Fruit fly (Drosophila melanogaster) whole organism, pupa: ENCODE measurements around the gene Ork1.

Experiments
- CG10348 ChIP-seq: fragments of 200-800 bp; sonication (Bioruptor generic); IDR thresholded peaks from 2 replicates; pipeline ENCODE4 v1.3.6; 2022; ENCODE audit warnings: missing biosample characterization, missing genetic modification characterization
- CG12605 ChIP-seq: fragments of 200-800 bp; sonication (Bioruptor generic); IDR thresholded peaks from 2 replicates; pipeline ENCODE4 v1.3.6; 2022; ENCODE audit warnings: missing biosample characterization, missing genetic modification characterization
- CG13204 ChIP-seq: fragments of 200-800 bp; sonication (Bioruptor generic); optimal IDR thresholded peaks from 2 replicates; lab custom pipeline; 2018; ENCODE audit warnings: missing biosample characterization, mild to moderate bottlenecking, missing genetic modification characterization, moderate library complexity
- CG14655 ChIP-seq: fragments of 200-800 bp; sonication (Bioruptor generic); optimal IDR thresholded peaks from 3 replicates; lab custom pipeline; 2017; ENCODE audit warnings: mild to moderate bottlenecking, missing biosample characterization, missing genetic modification reagents, missing genetic modification characterization
- CG15710 ChIP-seq: fragments of 200-800 bp; sonication (Bioruptor generic); optimal IDR thresholded peaks from 2 replicates; lab custom pipeline; 2018; ENCODE audit warnings: missing biosample characterization, mild to moderate bottlenecking, missing genetic modification characterization, moderate library complexity
- CG17806 ChIP-seq: fragments of 200-800 bp; sonication (Bioruptor generic); optimal IDR thresholded peaks from 2 replicates; lab custom pipeline; 2018; ENCODE audit warnings: missing biosample characterization, mild to moderate bottlenecking, missing genetic modification characterization, moderate library complexity
- CG32121 ChIP-seq: fragments of 200-800 bp; sonication (Bioruptor generic); IDR thresholded peaks from 2 replicates; pipeline ENCODE4 v1.3.6; 2022; ENCODE audit warnings: missing biosample characterization, missing genetic modification characterization
- CG34367 ChIP-seq: fragments of 200-800 bp; sonication (Bioruptor generic); optimal IDR thresholded peaks from 2 replicates; lab custom pipeline; 2018; ENCODE audit warnings: missing biosample characterization, mild to moderate bottlenecking, missing genetic modification characterization
- CG4496 ChIP-seq: fragments of 200-800 bp; sonication (Bioruptor generic); IDR thresholded peaks from 3 replicates; pipeline ENCODE4 v1.3.6; 2022; ENCODE audit warnings: missing biosample characterization, missing genetic modification characterization
- CG8159 ChIP-seq: fragments of 200-800 bp; sonication (Bioruptor generic); optimal IDR thresholded peaks from 3 replicates; lab custom pipeline; 2018; ENCODE audit warnings: missing biosample characterization, mild to moderate bottlenecking, missing genetic modification characterization, moderate library complexity
- CG8301 ChIP-seq: fragments of 200-800 bp; sonication (Bioruptor generic); optimal IDR thresholded peaks from 2 replicates; lab custom pipeline; 2018; ENCODE audit warnings: missing biosample characterization, mild to moderate bottlenecking, missing genetic modification characterization
- CG9948 ChIP-seq: fragments of 200-800 bp; sonication (Bioruptor generic); optimal IDR thresholded peaks from 2 replicates; lab custom pipeline; 2018; ENCODE audit warnings: missing biosample characterization, mild to moderate bottlenecking, missing genetic modification characterization, moderate library complexity
- D1 ChIP-seq: fragments of 200-800 bp; sonication (Bioruptor generic); optimal IDR thresholded peaks from 2 replicates; lab custom pipeline; 2018; ENCODE audit warnings: missing biosample characterization, mild to moderate bottlenecking, missing genetic modification characterization, moderate library complexity
- EcR ChIP-seq: fragments of 200-800 bp; sonication (Bioruptor generic); optimal IDR thresholded peaks from 3 replicates; lab custom pipeline; 2019; ENCODE audit warnings: missing biosample characterization, missing genetic modification characterization, mild to moderate bottlenecking, moderate library complexity, missing genetic modification reagents
- Ets98B ChIP-seq: fragments of 200-800 bp; sonication (Bioruptor generic); IDR thresholded peaks from 2 replicates; pipeline ENCODE4 v1.3.6; 2022; ENCODE audit warnings: missing biosample characterization, missing genetic modification characterization
- Pif1A ChIP-seq: fragments of 200-800 bp; sonication (Bioruptor generic); optimal IDR thresholded peaks from 3 replicates; lab custom pipeline; 2016; ENCODE audit warnings: missing biosample characterization, missing genetic modification characterization
- Pif1B ChIP-seq: fragments of 200-800 bp; sonication (Bioruptor generic); optimal IDR thresholded peaks from 3 replicates; lab custom pipeline; 2016; ENCODE audit warnings: missing biosample characterization, missing genetic modification characterization
- Snoo ChIP-seq: fragments of 200-800 bp; sonication (Bioruptor generic); optimal IDR thresholded peaks from 3 replicates; lab custom pipeline; 2017; ENCODE audit warnings: missing biosample characterization, mild to moderate bottlenecking, missing genetic modification characterization, inconsistent platforms
- fd96Ca ChIP-seq: fragments of 200-800 bp; sonication (Bioruptor generic); IDR thresholded peaks from 3 replicates; pipeline ENCODE4 v1.3.6; 2022; ENCODE audit warnings: missing biosample characterization, missing genetic modification characterization
- gl ChIP-seq: fragments of 200-800 bp; sonication (Bioruptor generic); optimal IDR thresholded peaks from 2 replicates; lab custom pipeline; 2018; ENCODE audit warnings: missing biosample characterization, mild to moderate bottlenecking, missing genetic modification characterization
- rn ChIP-seq: fragments of 200-800 bp; sonication (Bioruptor generic); IDR thresholded peaks from 2 replicates; pipeline ENCODE4 v1.3.6; 2022; ENCODE audit warnings: missing biosample characterization, missing genetic modification characterization

The Ork1 gene

dm6 chrX:10905047-10905446 is 14.0 kb upstream of the Ork1 start:
- TF ChIP-seq fd96Ca (GFP tag; lab: Robert Waterston, UW), result no peak
- TF ChIP-seq EcR (GFP tag; lab: Kevin White, UChicago), result no peak
- TF ChIP-seq Pif1A (GFP tag; lab: Kevin White, UChicago), result peak; percentile 19
- TF ChIP-seq CG4496, result no peak
- no peak for TF ChIP-seq CG32121
- no peak for TF ChIP-seq D1 (tag; lab: Kevin White, UChicago)
- TF ChIP-seq Ets98B (GFP tag; lab: Robert Waterston, UW), result no peak
- TF ChIP-seq CG9948, result peak; percentile 11
- TF ChIP-seq CG34367, result no peak
- peak; percentile 35 for TF ChIP-seq CG8159
- TF ChIP-seq CG10348 (GFP tag; lab: Robert Waterston, UW), result no peak
- peak; percentile 18 for TF ChIP-seq Snoo (tag; lab: Kevin White, UChicago)
- TF ChIP-seq CG15710 (tag; lab: Kevin White, UChicago), result peak; percentile 7
- TF ChIP-seq Pif1B (GFP tag; lab: Kevin White, UChicago), result peak; percentile 24
- TF ChIP-seq CG14655 (GFP tag; lab: Kevin White, UChicago), result peak; percentile 38
- TF ChIP-seq CG17806 (tag; lab: Kevin White, UChicago), result no peak
- no peak for TF ChIP-seq gl (tag; lab: Kevin White, UChicago)

dm6 chrX:10899665-10900064 is 8.6 kb upstream of the Ork1 start, which contains the start of gene CG15208:
TSS of gene CG15208 (plus strand) at chrX:10899965.
- TF ChIP-seq CG8159 (no peak), CG12605 (no peak), Pif1A (GFP tag; lab: Kevin White, UChicago) (no peak), CG10348 (GFP tag; lab: Robert Waterston, UW) (no peak), gl (tag; lab: Kevin White, UChicago) (no peak), EcR (GFP tag; lab: Kevin White, UChicago) (no peak), CG9948 (no peak)

dm6 chrX:10899232-10899631 is 8.2 kb upstream of the Ork1 start, which contains the start of gene CG1582:
TSS of gene CG1582 (minus strand) at chrX:10899302.
- TF ChIP-seq CG17806 (tag; lab: Kevin White, UChicago) (no peak), CG10348 (GFP tag; lab: Robert Waterston, UW) (no peak), CG14655 (GFP tag; lab: Kevin White, UChicago) (no peak), CG8159 (peak; percentile 11), CG8301 (no peak), Pif1B (GFP tag; lab: Kevin White, UChicago) (no peak), CG13204 (no peak), CG15710 (tag; lab: Kevin White, UChicago) (peak; percentile 6)
- TF ChIP-seq, all 21 proteins: peak for 2

- peak; percentile 29 for TF ChIP-seq CG8159
- no peak for TF ChIP-seq CG9948
- TF ChIP-seq CG14655 (GFP tag; lab: Kevin White, UChicago), result peak; percentile 17
Measured at dm6 chrX:10893208-10893607, 2.2 kb upstream of the Ork1 start.

- no peak for TF ChIP-seq CG13204
- no peak for TF ChIP-seq CG14655 (GFP tag; lab: Kevin White, UChicago)
- no peak for TF ChIP-seq CG8159
- no peak for TF ChIP-seq Pif1B (GFP tag; lab: Kevin White, UChicago)
- TF ChIP-seq CG10348 (GFP tag; lab: Robert Waterston, UW), result no peak
- no peak for TF ChIP-seq Snoo (tag; lab: Kevin White, UChicago)
- no peak for TF ChIP-seq gl (tag; lab: Kevin White, UChicago)
- no peak for TF ChIP-seq CG17806 (tag; lab: Kevin White, UChicago)
Measured at dm6 chrX:10889955-10890617, 964 bp downstream of the Ork1 start.

- TF ChIP-seq CG13204 (no peak), CG10348 (GFP tag; lab: Robert Waterston, UW) (no peak), CG8301 (no peak), CG34367 (no peak), CG4496 (no peak), CG17806 (tag; lab: Kevin White, UChicago) (no peak)
- TF ChIP-seq, all 21 proteins: peak for 0
Measured at dm6 chrX:10887643-10888042, 3.4 kb downstream of the Ork1 start.

dm6 chrX:10886418-10886817 is 4.6 kb downstream of the Ork1 start:
- no peak for TF ChIP-seq Pif1B (GFP tag; lab: Kevin White, UChicago)
- TF ChIP-seq D1 (tag; lab: Kevin White, UChicago), result no peak
- TF ChIP-seq EcR (GFP tag; lab: Kevin White, UChicago), result no peak
- TF ChIP-seq CG12605, result no peak
- TF ChIP-seq CG13204, result no peak
- no peak for TF ChIP-seq CG4496
- no peak for TF ChIP-seq CG34367
- TF ChIP-seq rn (GFP tag; lab: Robert Waterston, UW), result no peak
- no peak for TF ChIP-seq gl (tag; lab: Kevin White, UChicago)
- no peak for TF ChIP-seq CG10348 (GFP tag; lab: Robert Waterston, UW)
